Fruit fly (Drosophila melanogaster) whole organism, embryonic: ENCODE data around the gene CG12620.

Experiments
- B-H1 ChIP-seq: fragments of 200-800 bp; sonication (Bioruptor generic); IDR thresholded peaks from 3 replicates; pipeline ENCODE4 v1.3.6; 2022; ENCODE audit warnings: missing biosample characterization, missing genetic modification characterization
- CG15479 ChIP-seq: fragments of 200-800 bp; sonication (Bioruptor generic); optimal IDR thresholded peaks from 3 replicates; lab custom pipeline; 2019; ENCODE audit warnings: missing biosample characterization, mild to moderate bottlenecking, missing genetic modification characterization, moderate library complexity
- CG15696 ChIP-seq: fragments of 200-800 bp; sonication (Bioruptor generic); optimal IDR thresholded peaks from 2 replicates; lab custom pipeline; 2019; ENCODE audit warnings: missing biosample characterization, mild to moderate bottlenecking, missing genetic modification characterization, moderate library complexity
- CG18619 ChIP-seq: fragments of 200-800 bp; sonication (Bioruptor generic); optimal IDR thresholded peaks from 3 replicates; lab custom pipeline; 2017; ENCODE audit warnings: missing biosample characterization, mild to moderate bottlenecking, missing genetic modification characterization
- CG31365 ChIP-seq: fragments of 200-800 bp; sonication (Bioruptor generic); optimal IDR thresholded peaks from 2 replicates; lab custom pipeline; 2018; ENCODE audit warnings: missing biosample characterization, mild to moderate bottlenecking, missing genetic modification characterization
- CG4328 ChIP-seq: fragments of 200-800 bp; sonication (Bioruptor generic); optimal IDR thresholded peaks from 3 replicates; lab custom pipeline; 2017; ENCODE audit warnings: missing biosample characterization, missing genetic modification reagents, missing genetic modification characterization
- CHES-1-like ChIP-seq: fragments of 200-800 bp; sonication (Bioruptor generic); optimal IDR thresholded peaks from 2 replicates; lab custom pipeline; 2016; ENCODE audit warnings: missing biosample characterization, missing genetic modification characterization
- Dll ChIP-seq: fragments of 200-800 bp; sonication (Bioruptor generic); IDR thresholded peaks from 4 replicates; pipeline ENCODE4 v1.3.6; 2022; ENCODE audit warnings: missing biosample characterization, missing genetic modification characterization; ENCODE audit not compliant: partially characterized antibody
- ERR ChIP-seq: fragments of 200-800 bp; sonication (Bioruptor generic); optimal IDR thresholded peaks from 2 replicates; lab custom pipeline; 2016; ENCODE audit warnings: missing biosample characterization, missing genetic modification characterization
- crc ChIP-seq: fragments of 200-800 bp; sonication (Bioruptor generic); optimal IDR thresholded peaks from 2 replicates; lab custom pipeline; 2016; ENCODE audit warnings: missing biosample characterization, missing genetic modification characterization
- dimm ChIP-seq: fragments of 200-800 bp; sonication (Bioruptor generic); IDR thresholded peaks from 2 replicates; pipeline ENCODE4 v1.3.6; 2022; ENCODE audit warnings: missing biosample characterization, missing genetic modification characterization
- sob ChIP-seq: fragments of 200-800 bp; sonication (Bioruptor generic); IDR thresholded peaks from 2 replicates; pipeline ENCODE4 v1.3.6; 2022; ENCODE audit warnings: missing biosample characterization, missing genetic modification characterization

- no peak for TF ChIP-seq CG18619 (GFP tag; lab: Kevin White, UChicago)
- TF ChIP-seq CG31365, result no peak
- no peak for TF ChIP-seq CHES-1-like (GFP tag; lab: Kevin White, UChicago)
- no peak for TF ChIP-seq CG15696
- TF ChIP-seq CG15479, result no peak
- TF ChIP-seq sob, result no peak
- TF ChIP-seq ERR (GFP tag; lab: Kevin White, UChicago), result no peak
- no peak for TF ChIP-seq CG4328 (GFP tag; lab: Kevin White, UChicago)
- no peak for TF ChIP-seq crc (GFP tag; lab: Kevin White, UChicago)
- TF ChIP-seq dimm (GFP tag; lab: Robert Waterston, UW), result no peak
- no peak for TF ChIP-seq Dll (GFP tag; lab: Robert Waterston, UW)
- no peak for TF ChIP-seq B-H1 (GFP tag; lab: Robert Waterston, UW)
These were observed 39.3 kb upstream of the CG12620 start, which contains the start of gene CG15136 for dm6 chr2L:17048181-17048580.
